Fruit fly (Drosophila melanogaster): ENCODE data around the gene CG5500.

- no peak for TF ChIP-seq CG6792 (GFP tag; optimal IDR thresholded peaks at IDR 0.05)
- no peak for TF ChIP-seq Gug (GFP tag; IDR thresholded peaks at IDR 0.05)
Observed at dm6 chr3R:26912615-26913014, 36.2 kb downstream of the CG5500 start, which contains the start of gene Ets97D.
